Fruit fly (Drosophila melanogaster) whole organism, embryonic: ENCODE data around the gene HINT1.

Source experiments
- Atf6 ChIP-seq: fragments of 200-800 bp; sonication (Bioruptor generic); IDR thresholded peaks from 2 replicates; pipeline ENCODE4 v1.3.6; 2022; ENCODE audit warnings: missing biosample characterization, missing genetic modification characterization
- C15 ChIP-seq: fragments of 200-800 bp; sonication (Bioruptor generic); IDR thresholded peaks from 3 replicates; pipeline ENCODE4 v1.3.6; 2022; ENCODE audit warnings: missing biosample characterization, missing genetic modification characterization
- CG10209 ChIP-seq: fragments of 200-800 bp; sonication (Bioruptor generic); optimal IDR thresholded peaks from 3 replicates; lab custom pipeline; 2017; ENCODE audit warnings: missing biosample characterization, mild to moderate bottlenecking, missing genetic modification characterization, missing genetic modification reagents
- CG10321 ChIP-seq: fragments of 200-800 bp; sonication (Bioruptor generic); IDR thresholded peaks from 2 replicates; pipeline ENCODE4 v1.3.6; 2022; ENCODE audit warnings: missing biosample characterization, missing genetic modification characterization
- CG10959 ChIP-seq: fragments of 200-800 bp; sonication (Bioruptor generic); IDR thresholded peaks from 2 replicates; pipeline ENCODE4 v1.3.6; 2022; ENCODE audit warnings: missing biosample characterization, missing genetic modification characterization
- CG11398 ChIP-seq: fragments of 200-800 bp; sonication (Bioruptor generic); optimal IDR thresholded peaks from 2 replicates; lab custom pipeline; 2016; ENCODE audit warnings: missing biosample characterization, missing genetic modification characterization
- CG11456 ChIP-seq: fragments of 200-800 bp; sonication (Bioruptor generic); IDR thresholded peaks from 3 replicates; pipeline ENCODE4 v1.3.6; 2022; ENCODE audit warnings: missing biosample characterization, missing genetic modification characterization
- CG14860 ChIP-seq: fragments of 200-800 bp; sonication (Bioruptor generic); IDR thresholded peaks from 3 replicates; pipeline ENCODE4 v1.3.6; 2022; ENCODE audit warnings: missing biosample characterization, missing genetic modification characterization; ENCODE audit not compliant: partially characterized antibody
- CG15514 ChIP-seq: fragments of 200-800 bp; sonication (Bioruptor generic); optimal IDR thresholded peaks from 3 replicates; lab custom pipeline; 2017; ENCODE audit warnings: missing biosample characterization, missing genetic modification characterization, mild to moderate bottlenecking, moderate library complexity, missing genetic modification reagents
- CG15601 ChIP-seq: fragments of 200-800 bp; sonication (Bioruptor generic); optimal IDR thresholded peaks from 3 replicates; lab custom pipeline; 2019; ENCODE audit warnings: missing biosample characterization, mild to moderate bottlenecking, missing genetic modification characterization, moderate library complexity
- CG18262 ChIP-seq: fragments of 200-800 bp; optimal IDR thresholded peaks from 3 replicates; lab custom pipeline; 2019; ENCODE audit warnings: missing biosample characterization, mild to moderate bottlenecking, missing genetic modification characterization, moderate library complexity
- CG2120 ChIP-seq: fragments of 200-800 bp; sonication (Bioruptor generic); optimal IDR thresholded peaks from 3 replicates; lab custom pipeline; 2016; ENCODE audit warnings: missing biosample characterization, missing genetic modification characterization
- CG30020 ChIP-seq: fragments of 200-800 bp; optimal IDR thresholded peaks from 2 replicates; lab custom pipeline; 2019; ENCODE audit warnings: missing biosample characterization, mild to moderate bottlenecking, missing genetic modification characterization, moderate library complexity
- CG30431 ChIP-seq: fragments of 200-800 bp; sonication (Bioruptor generic); optimal IDR thresholded peaks from 2 replicates; lab custom pipeline; 2017; ENCODE audit warnings: missing biosample characterization, missing genetic modification characterization
- CG3065 ChIP-seq: fragments of 200-800 bp; sonication (Bioruptor generic); optimal IDR thresholded peaks from 2 replicates; lab custom pipeline; 2016; ENCODE audit warnings: missing biosample characterization, missing genetic modification characterization
- CG31441 ChIP-seq: fragments of 200-800 bp; sonication (Bioruptor generic); IDR thresholded peaks from 2 replicates; pipeline ENCODE4 v1.3.6; 2022; ENCODE audit warnings: missing biosample characterization, missing genetic modification characterization
- CG32532 ChIP-seq: fragments of 200-800 bp; sonication (Bioruptor generic); IDR thresholded peaks from 2 replicates; pipeline ENCODE4 v1.3.6; 2022; ENCODE audit warnings: missing biosample characterization, missing genetic modification characterization
- CG3726 ChIP-seq: fragments of 200-800 bp; sonication (Bioruptor generic); IDR thresholded peaks from 3 replicates; pipeline ENCODE4, ENCODE4 v1.3.6; 2022; ENCODE audit warnings: missing biosample characterization, missing genetic modification characterization
- CG3847 ChIP-seq: fragments of 200-800 bp; sonication (Bioruptor generic); IDR thresholded peaks from 2 replicates; pipeline ENCODE4 v1.3.6; 2022; ENCODE audit warnings: missing biosample characterization, missing genetic modification characterization
- CG3995 ChIP-seq: fragments of 200-800 bp; sonication (Bioruptor generic); optimal IDR thresholded peaks from 3 replicates; lab custom pipeline; 2016; ENCODE audit warnings: missing biosample characterization, missing genetic modification characterization
- CG8281 ChIP-seq: fragments of 200-800 bp; sonication (Bioruptor generic); optimal IDR thresholded peaks from 2 replicates; lab custom pipeline; 2018; ENCODE audit warnings: missing biosample characterization, mild to moderate bottlenecking, missing genetic modification characterization, moderate library complexity
- CG8765 ChIP-seq: fragments of 200-800 bp; sonication (Bioruptor generic); IDR thresholded peaks from 2 replicates; pipeline ENCODE4 v1.3.6; 2022; ENCODE audit warnings: missing biosample characterization, missing genetic modification characterization
- CoRest ChIP-seq: fragments of 200-800 bp; sonication (Bioruptor generic); optimal IDR thresholded peaks from 3 replicates; lab custom pipeline; 2018; ENCODE audit warnings: missing biosample characterization, mild to moderate bottlenecking, missing genetic modification characterization, moderate library complexity
- CrebB ChIP-seq: fragments of 200-800 bp; sonication (Bioruptor generic); optimal IDR thresholded peaks from 3 replicates; lab custom pipeline; 2018; ENCODE audit warnings: missing biosample characterization, mild to moderate bottlenecking, missing genetic modification characterization
- E2f2 ChIP-seq: fragments of 200-800 bp; sonication (Bioruptor generic); IDR thresholded peaks from 2 replicates; pipeline ENCODE4 v1.3.6; 2022; ENCODE audit warnings: missing biosample characterization, missing genetic modification characterization
- Hey ChIP-seq: fragments of 200-800 bp; sonication (Bioruptor generic); optimal IDR thresholded peaks from 3 replicates; lab custom pipeline; 2018; ENCODE audit warnings: missing biosample characterization, mild to moderate bottlenecking, missing genetic modification characterization
- Lpt ChIP-seq: fragments of >200 bp; optimal IDR thresholded peaks from 2 replicates; lab custom pipeline; 2018; ENCODE audit warnings: missing biosample characterization, missing genetic modification characterization
- Mad ChIP-seq: fragments of 200-800 bp; sonication (Bioruptor generic); optimal IDR thresholded peaks from 2 replicates; lab custom pipeline; 2016; ENCODE audit warnings: missing biosample characterization, missing genetic modification characterization
- Meics ChIP-seq: fragments of 200-800 bp; sonication (Bioruptor generic); optimal IDR thresholded peaks from 2 replicates; lab custom pipeline; 2017; ENCODE audit warnings: missing biosample characterization, mild to moderate bottlenecking, missing genetic modification characterization
- Ptx1 ChIP-seq: fragments of 200-800 bp; sonication (Bioruptor generic); IDR thresholded peaks from 2 replicates; pipeline ENCODE4 v1.3.6; 2022; ENCODE audit warnings: missing biosample characterization, missing genetic modification characterization
- Rfx ChIP-seq: fragments of 200-800 bp; sonication (Bioruptor generic); IDR thresholded peaks from 2 replicates; pipeline ENCODE4 v1.3.6; 2022; ENCODE audit warnings: missing biosample characterization, missing genetic modification characterization
- Sox102F ChIP-seq: fragments of 200-800 bp; sonication (Bioruptor generic); optimal IDR thresholded peaks from 2 replicates; lab custom pipeline; 2018; ENCODE audit warnings: missing biosample characterization, mild to moderate bottlenecking, missing genetic modification characterization, moderate library complexity
- Xbp1 ChIP-seq: fragments of 200-800 bp; sonication (Bioruptor generic); optimal IDR thresholded peaks from 3 replicates; lab custom pipeline; 2016; ENCODE audit warnings: missing biosample characterization, mild to moderate bottlenecking, missing genetic modification characterization
- bsh ChIP-seq, 2 experiments: fragments of 200-800 bp; sonication (Bioruptor generic); optimal IDR thresholded peaks; 2 replicates each; lab custom pipeline; 2017 to 2018; ENCODE audit warnings: mild to moderate bottlenecking in 2 of 2, missing biosample characterization in 2 of 2, missing genetic modification characterization in 2 of 2, moderate library complexity in 1 of 2
- chn ChIP-seq: fragments of 200-800 bp; sonication (Bioruptor generic); optimal IDR thresholded peaks from 2 replicates; lab custom pipeline; 2016; ENCODE audit warnings: missing biosample characterization, missing genetic modification characterization
- crp ChIP-seq, 2 experiments: fragments of 200-800 bp; sonication (Bioruptor generic); optimal IDR thresholded peaks; 2 replicates in 1 of 2; 3 replicates in 1 of 2; lab custom pipeline; 2017; ENCODE audit warnings: missing biosample characterization in 2 of 2, missing genetic modification characterization in 2 of 2, mild to moderate bottlenecking in 1 of 2, moderate library complexity in 1 of 2
- da ChIP-seq: fragments of 200-800 bp; sonication (Bioruptor generic); optimal IDR thresholded peaks from 2 replicates; lab custom pipeline; 2016; ENCODE audit warnings: missing biosample characterization, missing genetic modification characterization
- dan ChIP-seq: fragments of 200-800 bp; sonication (Bioruptor generic); IDR thresholded peaks from 2 replicates; pipeline ENCODE4 v1.3.6; 2022; ENCODE audit warnings: missing biosample characterization, missing genetic modification characterization
- gcm ChIP-seq: fragments of 200-800 bp; sonication (Bioruptor generic); optimal IDR thresholded peaks from 2 replicates; lab custom pipeline; 2019; ENCODE audit warnings: missing biosample characterization, mild to moderate bottlenecking, missing genetic modification characterization, moderate library complexity
- insv ChIP-seq, 2 experiments: fragments of 200-800 bp; sonication (Bioruptor generic); optimal IDR thresholded peaks; 3 replicates each; lab custom pipeline; 2016 to 2018; ENCODE audit warnings: missing biosample characterization in 2 of 2, missing genetic modification characterization in 2 of 2
- klu ChIP-seq: fragments of 200-800 bp; sonication (Bioruptor generic); IDR thresholded peaks from 2 replicates; pipeline ENCODE4 v1.3.6; 2022; ENCODE audit warnings: missing biosample characterization, missing genetic modification characterization
- knrl ChIP-seq: fragments of 200-800 bp; sonication (Bioruptor generic); IDR thresholded peaks from 3 replicates; pipeline ENCODE4 v1.3.6; 2022; ENCODE audit warnings: missing biosample characterization, missing genetic modification characterization; ENCODE audit not compliant: partially characterized antibody
- pb ChIP-seq: fragments of 200-800 bp; sonication (Bioruptor generic); optimal IDR thresholded peaks from 3 replicates; lab custom pipeline; 2016; ENCODE audit warnings: missing biosample characterization, missing genetic modification characterization
- pita ChIP-seq: fragments of 200-800 bp; sonication (Bioruptor generic); optimal IDR thresholded peaks from 2 replicates; lab custom pipeline; 2017; ENCODE audit warnings: missing biosample characterization, mild to moderate bottlenecking, missing genetic modification characterization
- slou ChIP-seq: fragments of 200-800 bp; sonication (Bioruptor generic); optimal IDR thresholded peaks from 3 replicates; lab custom pipeline; 2016; ENCODE audit warnings: missing biosample characterization, missing genetic modification characterization
- tll ChIP-seq, 2 experiments: fragments of 200-800 bp in 1 of 2; fragments of >200 bp in 1 of 2; sonication (Bioruptor generic) in 1 of 2; optimal IDR thresholded peaks; 2 replicates each; lab custom pipeline; 2017 to 2019; ENCODE audit warnings: missing biosample characterization in 2 of 2, missing genetic modification characterization in 2 of 2, mild to moderate bottlenecking in 1 of 2, moderate library complexity in 1 of 2
- ttk ChIP-seq: fragments of 200-800 bp; sonication (Bioruptor generic); IDR thresholded peaks from 2 replicates; pipeline ENCODE4 v2.1.2; 2022; ENCODE audit warnings: missing biosample characterization, missing genetic modification characterization
- z ChIP-seq: fragments of 200-800 bp; sonication (Bioruptor generic); IDR thresholded peaks from 3 replicates; pipeline ENCODE4 v1.3.6; 2022; ENCODE audit warnings: missing biosample characterization, missing genetic modification characterization
- zen ChIP-seq: fragments of 200-800 bp; sonication (Bioruptor generic); optimal IDR thresholded peaks from 3 replicates; lab custom pipeline; 2018; ENCODE audit warnings: missing biosample characterization, mild to moderate bottlenecking, missing genetic modification characterization, moderate library complexity

HINT1 gene

dm6 chr2L:2752460-2753411 lies 17.2 kb upstream of the HINT1 start, which contains the start of gene Pgk (continued):
- TF ChIP-seq chn (GFP tag; lab: Kevin White, UChicago) (no peak), Xbp1 (GFP tag; lab: Kevin White, UChicago) (peak; percentile 30), Meics (GFP tag; lab: Kevin White, UChicago) (peak; percentile 10), CG8765 (GFP tag; lab: Robert Waterston, UW) (no peak), Atf6 (GFP tag; lab: Robert Waterston, UW) (no peak), dan (GFP tag; lab: Robert Waterston, UW) (no peak), CG14860 (GFP tag; lab: Robert Waterston, UW) (no peak), CG11456 (GFP tag; lab: Robert Waterston, UW) (no peak), CG10321 (GFP tag; lab: Robert Waterston, UW) (no peak), CG3726 (no peak), CG3847 (no peak), CG2120 (GFP tag; lab: Kevin White, UChicago) (peak; percentile 61), CG30020 (tag; lab: Kevin White, UChicago) (no peak), Ptx1 (no peak), CG15601 (tag; lab: Kevin White, UChicago) (peak; percentile 23), CrebB (tag; lab: Kevin White, UChicago) (no peak), C15 (GFP tag; lab: Robert Waterston, UW) (no peak), Hey (tag; lab: Kevin White, UChicago) (no peak), slou (peak; percentile 10), bsh (GFP tag; optimal IDR thresholded peaks at IDR 0.05; lab: Kevin White, UChicago) (peak; percentile 40 to 75), CG31441 (GFP tag; lab: Robert Waterston, UW) (no peak), pita (GFP tag; lab: Kevin White, UChicago) (no peak), CG11398 (GFP tag; lab: Kevin White, UChicago) (peak; percentile 40), CG10209 (GFP tag; lab: Kevin White, UChicago) (no peak), klu (GFP tag; lab: Robert Waterston, UW) (no peak), insv (GFP tag; optimal IDR thresholded peaks at IDR 0.05; lab: Kevin White, UChicago) (peak in 1 of 2 experiments; percentile 40), Lpt (peak; percentile 49), CG3995 (GFP tag; lab: Kevin White, UChicago) (no peak), crp (GFP tag; optimal IDR thresholded peaks at IDR 0.05; lab: Kevin White, UChicago) (no peak), CG10959 (GFP tag; lab: Robert Waterston, UW) (no peak), CG3065 (GFP tag; lab: Kevin White, UChicago) (no peak), Mad (GFP tag; lab: Kevin White, UChicago) (no peak), CG18262 (tag; lab: Kevin White, UChicago) (peak; percentile 36), CG8281 (tag; lab: Kevin White, UChicago) (no peak), tll (GFP tag; optimal IDR thresholded peaks at IDR 0.05; lab: Kevin White, UChicago) (no peak), z (GFP tag; lab: Robert Waterston, UW) (no peak), CoRest (peak; percentile 31), Rfx (no peak), CG32532 (GFP tag; lab: Robert Waterston, UW) (no peak), CG30431 (GFP tag; lab: Kevin White, UChicago) (no peak), pb (GFP tag; lab: Kevin White, UChicago) (peak; percentile 1), da (GFP tag; lab: Kevin White, UChicago) (no peak), E2f2 (GFP tag; lab: Robert Waterston, UW) (no peak), gcm (peak; percentile 33), CG15514 (GFP tag; lab: Kevin White, UChicago) (peak; percentile 20), Sox102F (GFP tag; lab: Kevin White, UChicago) (peak; percentile 49), ttk (GFP tag; lab: Robert Waterston, UW) (no peak), zen (no peak), knrl (no peak)
